Worm (Caenorhabditis elegans) whole organism, L2 larva: ENCODE data around the gene fbxa-116.
A peak's percentile ranks its signal among the peaks of the same experiment; 100 is the strongest.

ENCODE experiments used
- C34F6.9 ChIP-seq: fragments of 150-350 bp; optimal IDR thresholded peaks from 2 replicates; lab custom pipeline; 2014; ENCODE audit warnings: missing biosample characterization, missing genetic modification characterization
- F13H6.1 ChIP-seq: sonication (generic microtip); optimal IDR thresholded peaks from 2 replicates; lab custom pipeline; 2016; ENCODE audit warnings: missing genetic modification characterization, missing compliant biosample characterization
- alr-1 ChIP-seq: fragments of 150-350 bp; optimal IDR thresholded peaks from 2 replicates; lab custom pipeline; 2014; ENCODE audit warnings: missing biosample characterization, missing genetic modification characterization
- ama-1 ChIP-seq: fragments of 150-350 bp; optimal IDR thresholded peaks from 2 replicates; lab custom pipeline; 2018; ENCODE audit warnings: inconsistent platforms
- blmp-1 ChIP-seq: sonication (generic microtip); optimal IDR thresholded peaks from 2 replicates; lab custom pipeline; 2017; ENCODE audit warnings: missing genetic modification characterization, mild to moderate bottlenecking, missing compliant biosample characterization, antibody characterized with exemption, moderate library complexity; ENCODE audit not compliant: insufficient read depth
- ceh-82 ChIP-seq: fragments of 150-350 bp; optimal IDR thresholded peaks from 2 replicates; lab custom pipeline; 2014; ENCODE audit warnings: missing biosample characterization, missing genetic modification characterization
- crh-2 ChIP-seq: sonication (generic microtip); optimal IDR thresholded peaks from 2 replicates; lab custom pipeline; 2017; ENCODE audit warnings: missing biosample characterization, missing genetic modification characterization
- dmd-4 ChIP-seq: sonication (generic microtip); optimal IDR thresholded peaks from 2 replicates; lab custom pipeline; 2017; ENCODE audit warnings: missing biosample characterization, missing genetic modification characterization
- egl-27 ChIP-seq: sonication (generic microtip); optimal IDR thresholded peaks from 3 replicates; lab custom pipeline; 2017; ENCODE audit warnings: missing biosample characterization, missing genetic modification reagents, missing genetic modification characterization
- elt-1 ChIP-seq: fragments of 150-350 bp; optimal IDR thresholded peaks from 2 replicates; lab custom pipeline; 2014; ENCODE audit warnings: missing biosample characterization, missing genetic modification characterization
- fos-1 ChIP-seq: fragments of 150-350 bp; optimal IDR thresholded peaks from 2 replicates; lab custom pipeline; 2014; ENCODE audit warnings: missing biosample characterization, missing genetic modification characterization
- gmeb-1 ChIP-seq: fragments of 150-350 bp; optimal IDR thresholded peaks from 2 replicates; lab custom pipeline; 2014; ENCODE audit warnings: missing biosample characterization, missing genetic modification characterization
- lin-11 ChIP-seq: fragments of 150-350 bp; sonication (generic microtip); optimal IDR thresholded peaks from 2 replicates; lab custom pipeline; 2014; ENCODE audit warnings: missing biosample characterization, missing genetic modification characterization, inconsistent platforms, mixed read lengths
- lin-13 ChIP-seq: fragments of 150-350 bp; optimal IDR thresholded peaks from 2 replicates; lab custom pipeline; 2014; ENCODE audit warnings: missing biosample characterization, missing genetic modification reagents, missing genetic modification characterization
- lin-39 ChIP-seq: fragments of 150-350 bp; optimal IDR thresholded peaks from 2 replicates; lab custom pipeline; 2014; ENCODE audit warnings: missing biosample characterization, missing genetic modification reagents, missing genetic modification characterization
- lsy-2 ChIP-seq, 2 experiments: fragments of 150-350 bp in 1 of 2; sonication (generic microtip) in 1 of 2; optimal IDR thresholded peaks; 2 replicates each; lab custom pipeline; 2014 to 2017; ENCODE audit warnings: missing biosample characterization in 2 of 2, missing genetic modification characterization in 2 of 2
- mab-5 ChIP-seq: fragments of 150-350 bp; optimal IDR thresholded peaks from 2 replicates; lab custom pipeline; 2014; ENCODE audit warnings: missing biosample characterization, missing genetic modification characterization
- mbf-1 ChIP-seq: sonication (generic microtip); optimal IDR thresholded peaks from 2 replicates; lab custom pipeline; 2017; ENCODE audit warnings: missing biosample characterization, missing genetic modification characterization
- mdl-1 ChIP-seq, 2 experiments: fragments of 150-350 bp in 1 of 2; sonication (generic microtip) in 1 of 2; optimal IDR thresholded peaks; 2 replicates each; lab custom pipeline; 2017; ENCODE audit warnings: missing biosample characterization in 2 of 2, missing genetic modification characterization in 2 of 2
- nhr-10 ChIP-seq: sonication (generic microtip); optimal IDR thresholded peaks from 2 replicates; lab custom pipeline; 2017; ENCODE audit warnings: missing biosample characterization, missing genetic modification characterization
- nhr-11 ChIP-seq: fragments of 150-350 bp; optimal IDR thresholded peaks from 2 replicates; lab custom pipeline; 2014; ENCODE audit warnings: missing biosample characterization, missing genetic modification characterization
- nhr-129 ChIP-seq: fragments of 150-350 bp; optimal IDR thresholded peaks from 2 replicates; lab custom pipeline; 2014; ENCODE audit warnings: missing biosample characterization, missing genetic modification characterization
- nhr-21 ChIP-seq: fragments of 150-350 bp; optimal IDR thresholded peaks from 2 replicates; lab custom pipeline; 2014; ENCODE audit warnings: missing biosample characterization, missing genetic modification characterization
- nhr-23 ChIP-seq: fragments of 150-350 bp; optimal IDR thresholded peaks from 2 replicates; lab custom pipeline; 2014; ENCODE audit warnings: missing biosample characterization, missing genetic modification reagents, missing genetic modification characterization
- nhr-237 ChIP-seq: fragments of 150-350 bp; optimal IDR thresholded peaks from 2 replicates; lab custom pipeline; 2014; ENCODE audit warnings: missing biosample characterization, missing genetic modification characterization
- nhr-25 ChIP-seq: fragments of 150-350 bp; sonication (generic microtip); optimal IDR thresholded peaks from 3 replicates; lab custom pipeline; 2014; ENCODE audit warnings: missing biosample characterization, missing genetic modification characterization
- nhr-6 ChIP-seq: fragments of 150-350 bp; optimal IDR thresholded peaks from 2 replicates; lab custom pipeline; 2014; ENCODE audit warnings: missing biosample characterization, missing genetic modification characterization
- nhr-77 ChIP-seq: fragments of 150-350 bp; optimal IDR thresholded peaks from 2 replicates; lab custom pipeline; 2014; ENCODE audit warnings: missing biosample characterization, missing genetic modification characterization
- skn-1 ChIP-seq: sonication (generic microtip); optimal IDR thresholded peaks from 2 replicates; lab custom pipeline; 2017; ENCODE audit warnings: missing biosample characterization, missing genetic modification characterization
- sma-3 ChIP-seq: sonication (generic microtip); optimal IDR thresholded peaks from 2 replicates; lab custom pipeline; 2016; ENCODE audit warnings: missing genetic modification reagents, missing genetic modification characterization, missing compliant biosample characterization
- sma-9 ChIP-seq, 2 experiments: fragments of 150-350 bp in 1 of 2; sonication (generic microtip) in 1 of 2; optimal IDR thresholded peaks; 2 replicates each; lab custom pipeline; 2014 to 2016; ENCODE audit warnings: missing genetic modification characterization in 2 of 2, mild to moderate bottlenecking in 1 of 2, missing biosample characterization in 1 of 2, missing compliant biosample characterization in 1 of 2, missing genetic modification reagents in 1 of 2, moderate library complexity in 1 of 2
- snpc-4 ChIP-seq: fragments of 150-350 bp; optimal IDR thresholded peaks from 2 replicates; lab custom pipeline; 2014; ENCODE audit warnings: missing biosample characterization, missing genetic modification characterization
- unc-55 ChIP-seq: fragments of 150-350 bp; sonication (generic microtip); optimal IDR thresholded peaks from 3 replicates; lab custom pipeline; 2014; ENCODE audit warnings: missing biosample characterization, missing genetic modification reagents, missing genetic modification characterization
- unc-62 ChIP-seq: fragments of 150-350 bp; optimal IDR thresholded peaks from 2 replicates; lab custom pipeline; 2014; ENCODE audit warnings: missing biosample characterization, missing genetic modification reagents, missing genetic modification characterization
- ztf-11 ChIP-seq: sonication (generic microtip); optimal IDR thresholded peaks from 2 replicates; lab custom pipeline; 2017; ENCODE audit warnings: missing biosample characterization, missing genetic modification characterization
- ztf-4 ChIP-seq: fragments of 150-350 bp; optimal IDR thresholded peaks from 2 replicates; lab custom pipeline; 2014; ENCODE audit warnings: missing biosample characterization, missing genetic modification characterization

Gene fbxa-116

DNA sequence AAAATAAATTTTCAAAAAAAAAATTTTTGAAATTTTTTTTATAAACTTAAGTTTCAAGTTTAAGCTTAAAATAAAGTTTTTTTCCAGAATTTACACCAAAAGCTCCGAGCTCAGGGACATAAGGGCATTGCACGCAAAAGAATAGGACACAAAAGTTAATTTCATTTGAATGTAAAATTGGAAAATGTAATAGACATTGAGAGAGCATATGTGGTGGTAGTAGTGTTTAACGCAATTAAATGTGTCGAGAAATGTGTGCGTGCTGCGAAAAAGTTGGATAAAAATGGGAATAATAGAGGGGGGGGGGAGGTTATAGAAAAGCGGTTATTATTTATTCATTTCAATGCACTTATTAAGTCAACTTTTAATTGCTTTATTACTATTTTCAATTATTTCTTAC, 31.9 kb upstream of the fbxa-116 start:
- TF ChIP-seq ceh-82 (tag; lab: Kevin White, UChicago) (no peak), elt-1 (no peak), nhr-129 (tag; lab: Kevin White, UChicago) (no peak), nhr-10 (tag; lab: Kevin White, UChicago) (no peak)

DNA sequence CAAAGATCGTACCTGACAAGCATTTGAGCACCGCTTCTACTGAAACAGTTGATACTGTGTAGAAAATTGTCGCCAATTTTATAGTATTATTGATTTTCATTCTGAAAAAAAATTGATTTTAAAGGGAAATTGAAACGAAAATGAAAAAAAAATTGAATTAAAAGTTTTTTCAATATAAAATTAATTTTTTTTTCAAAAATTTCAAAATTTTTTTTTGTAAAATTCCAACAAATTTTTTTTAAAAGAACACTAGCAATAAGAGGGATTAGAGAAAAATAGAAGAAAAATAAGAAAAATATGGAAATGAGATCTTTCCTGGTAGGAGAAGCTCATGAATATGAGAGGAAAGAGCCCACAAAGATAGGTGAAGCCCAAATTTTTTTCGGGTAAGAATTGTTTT, 26.5 kb upstream of the fbxa-116 start, which contains the start of gene Y113G7B.11:
TSS of gene Y113G7B.11 (minus strand) at position 101 of the 400 bp plus-strand sequence.
- TF ChIP-seq elt-1 (no peak), F13H6.1 (tag; lab: Kevin White, UChicago) (no peak), nhr-23 (no peak), nhr-237 (no peak), snpc-4 (tag; lab: Kevin White, UChicago) (no peak), nhr-6 (tag; lab: Kevin White, UChicago) (no peak), nhr-11 (tag; lab: Kevin White, UChicago) (no peak), lsy-2 (tag; optimal IDR thresholded peaks at IDR 0.05; lab: Kevin White, UChicago) (no peak), ztf-11 (tag; lab: Kevin White, UChicago) (no peak), ceh-82 (tag; lab: Kevin White, UChicago) (no peak), unc-55 (GFP tag; lab: Kevin White, UChicago) (no peak), nhr-10 (tag; lab: Kevin White, UChicago) (no peak), ama-1 (lab: Kevin White, UChicago) (no peak), lin-11 (tag; lab: Kevin White, UChicago) (no peak), nhr-77 (tag; lab: Kevin White, UChicago) (no peak)

DNA sequence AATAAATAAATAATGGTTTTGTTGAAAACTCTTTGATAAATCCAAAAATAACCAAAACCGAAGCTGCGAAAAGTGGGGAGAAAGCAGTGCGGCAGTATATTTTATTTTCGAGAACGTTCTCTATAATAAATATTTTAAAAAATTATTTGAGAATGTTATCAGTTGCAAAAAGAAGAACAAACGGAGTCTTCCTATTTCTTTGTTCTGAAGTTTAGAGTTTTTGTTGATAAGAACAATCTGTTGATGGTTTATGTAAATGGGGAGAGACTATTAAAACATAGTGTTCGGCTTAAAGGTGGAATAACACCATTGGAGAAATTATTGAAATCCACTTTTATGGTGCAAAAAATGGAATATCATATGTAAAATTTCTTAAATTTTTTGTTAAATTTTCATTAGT, 24.4 kb upstream of the fbxa-116 start:
- TF ChIP-seq F13H6.1 (tag; lab: Kevin White, UChicago) = no peak
- TF ChIP-seq fos-1 (tag; lab: Kevin White, UChicago) = peak; percentile 37
- TF ChIP-seq alr-1 (tag; lab: Kevin White, UChicago) = no peak
- TF ChIP-seq lin-39 = no peak

DNA sequence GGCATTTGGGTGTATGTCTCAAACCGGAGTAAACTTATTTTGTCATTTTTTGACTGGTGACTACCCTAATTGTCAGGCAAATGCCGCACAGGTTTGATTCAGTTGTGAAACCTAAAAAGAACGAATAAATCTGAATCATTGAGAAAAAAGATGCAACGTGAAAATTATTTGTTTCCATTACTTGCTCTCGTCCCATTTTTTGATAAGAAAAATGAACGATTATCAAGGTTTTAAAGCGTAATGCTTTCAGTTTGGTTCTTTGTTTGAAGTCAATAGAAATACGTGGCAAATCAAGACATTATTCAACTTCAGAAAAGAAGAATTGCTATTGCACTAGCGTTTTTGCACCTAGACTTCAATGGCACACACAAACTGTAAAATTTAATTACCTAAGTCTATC, 23.9 kb upstream of the fbxa-116 start, which contains the start of gene Y113G7B.12:
TSS of gene Y113G7B.12 (minus strand) at position 101 of the 400 bp plus-strand sequence.
- TF ChIP-seq crh-2 (tag; lab: Kevin White, UChicago) = peak; percentile 11
- TF ChIP-seq dmd-4 (tag; lab: Kevin White, UChicago) = no peak
- TF ChIP-seq snpc-4 (tag; lab: Kevin White, UChicago) = no peak
- TF ChIP-seq fos-1 (tag; lab: Kevin White, UChicago) = peak; percentile 58
- TF ChIP-seq, all 48 proteins: peak for 2

DNA sequence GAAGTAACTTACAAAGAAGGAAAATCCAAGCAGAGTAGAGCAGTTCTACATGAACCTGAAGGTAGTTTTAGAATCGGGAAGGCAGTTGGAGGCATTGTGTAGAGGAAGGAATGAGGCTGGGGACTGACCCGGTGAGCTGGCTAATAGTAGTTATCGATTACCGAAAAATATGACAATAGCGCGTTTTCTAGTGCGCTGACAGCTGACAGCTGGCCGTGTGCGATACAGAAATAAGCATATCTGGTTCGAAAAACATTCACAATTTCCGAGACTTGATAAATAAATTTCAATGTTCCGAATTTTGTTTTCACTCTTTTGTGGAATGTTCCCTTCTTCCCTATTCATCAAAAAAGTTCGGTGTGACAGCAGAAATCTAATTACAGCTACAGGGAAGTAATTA, 17.4 kb upstream of the fbxa-116 start, which contains the start of the genes fbxb-59 and srbc-34:
TSS of gene fbxb-59 (minus strand) at position 101 of the 400 bp plus-strand sequence.
TSS of gene srbc-34 (plus strand) at position 233 of the 400 bp plus-strand sequence.
- TF ChIP-seq gmeb-1 = no peak
- no peak for TF ChIP-seq sma-9 (GFP tag; optimal IDR thresholded peaks at IDR 0.05; lab: Kevin White, UChicago)
- TF ChIP-seq sma-9 (tag; optimal IDR thresholded peaks at IDR 0.05; lab: Kevin White, UChicago) = no peak
- TF ChIP-seq ztf-4 (tag; lab: Kevin White, UChicago) = no peak
- TF ChIP-seq nhr-21 (tag; lab: Kevin White, UChicago) = no peak
- TF ChIP-seq ceh-82 (tag; lab: Kevin White, UChicago) = no peak
- TF ChIP-seq nhr-129 (tag; lab: Kevin White, UChicago) = no peak
- no peak for TF ChIP-seq mbf-1
- no peak for TF ChIP-seq skn-1 (tag; lab: Kevin White, UChicago)
- TF ChIP-seq unc-62 = no peak
- TF ChIP-seq blmp-1 (tag; lab: Kevin White, UChicago) = no peak
- TF ChIP-seq crh-2 (tag; lab: Kevin White, UChicago) = no peak

DNA sequence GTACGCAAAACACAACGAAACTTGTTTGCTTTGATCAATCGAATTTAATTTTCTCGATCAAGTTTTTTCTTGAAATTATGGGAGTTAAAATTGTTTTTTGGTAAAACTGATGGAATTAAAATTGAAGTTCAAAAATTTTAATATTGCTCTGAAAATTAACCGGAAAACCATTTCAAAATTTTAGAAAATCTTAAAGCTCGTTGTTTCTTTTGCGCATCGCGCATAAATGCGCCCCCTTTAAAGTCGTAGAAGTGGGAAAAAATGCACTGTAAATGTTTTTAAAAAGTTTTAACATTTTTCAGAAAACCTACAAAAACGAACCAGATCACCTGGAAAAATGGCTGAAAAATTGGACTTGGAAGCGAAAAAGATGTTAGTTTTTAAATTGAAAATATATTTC, 14.4 kb upstream of the fbxa-116 start, which contains the start of gene fbxa-113:
TSS of gene fbxa-113 (plus strand) at position 301 of the 400 bp plus-strand sequence.
- TF ChIP-seq mab-5 (no peak), nhr-25 (no peak), sma-3 (GFP tag; lab: Kevin White, UChicago) (no peak), dmd-4 (tag; lab: Kevin White, UChicago) (no peak), lsy-2 (tag; optimal IDR thresholded peaks at IDR 0.05; lab: Kevin White, UChicago) (no peak), mdl-1 (tag; optimal IDR thresholded peaks at IDR 0.05; lab: Kevin White, UChicago) (no peak), sma-9 (GFP tag; optimal IDR thresholded peaks at IDR 0.05; lab: Kevin White, UChicago) (no peak), sma-9 (tag; optimal IDR thresholded peaks at IDR 0.05; lab: Kevin White, UChicago) (no peak), C34F6.9 (no peak), unc-62 (no peak), lin-13 (GFP tag; lab: Kevin White, UChicago) (no peak), nhr-77 (tag; lab: Kevin White, UChicago) (no peak), F13H6.1 (tag; lab: Kevin White, UChicago) (no peak), egl-27 (tag; lab: Kevin White, UChicago) (no peak), nhr-11 (tag; lab: Kevin White, UChicago) (no peak), fos-1 (tag; lab: Kevin White, UChicago) (no peak), alr-1 (tag; lab: Kevin White, UChicago) (no peak)
